Worm (Caenorhabditis elegans) whole organism, late embryonic: ENCODE results near the gene M05D6.9.

ENCODE experiments used
- C38D4.7 ChIP-seq: fragments of 200-800 bp; sonication (Bioruptor generic); optimal IDR thresholded peaks from 2 replicates; lab custom pipeline; 2018; ENCODE audit warnings: mild to moderate bottlenecking, missing genetic modification characterization, moderate library complexity, missing compliant biosample characterization
- K02D7.2 ChIP-seq: sonication (generic microtip); optimal IDR thresholded peaks from 2 replicates; lab custom pipeline; 2017; ENCODE audit warnings: mild to moderate bottlenecking, missing genetic modification characterization, missing compliant biosample characterization
- ahr-1 ChIP-seq: sonication (generic microtip); optimal IDR thresholded peaks from 2 replicates; lab custom pipeline; 2016; ENCODE audit warnings: missing genetic modification characterization, missing compliant biosample characterization
- ceh-18 ChIP-seq: sonication (generic microtip); optimal IDR thresholded peaks from 2 replicates; lab custom pipeline; 2016; ENCODE audit warnings: missing genetic modification characterization, missing compliant biosample characterization
- ceh-30 ChIP-seq: fragments of 150-350 bp; optimal IDR thresholded peaks from 2 replicates; lab custom pipeline; 2014; ENCODE audit warnings: missing biosample characterization, missing genetic modification characterization
- ceh-31 ChIP-seq: sonication (generic microtip); optimal IDR thresholded peaks from 2 replicates; lab custom pipeline; 2016; ENCODE audit warnings: missing genetic modification characterization, missing compliant biosample characterization
- ceh-48 ChIP-seq: sonication (generic microtip); optimal IDR thresholded peaks from 2 replicates; lab custom pipeline; 2016; ENCODE audit warnings: missing genetic modification characterization, inconsistent platforms, missing compliant biosample characterization
- che-1 ChIP-seq: sonication (generic microtip); optimal IDR thresholded peaks from 2 replicates; lab custom pipeline; 2016; ENCODE audit warnings: mild to moderate bottlenecking, missing genetic modification characterization, missing compliant biosample characterization
- dve-1 ChIP-seq: sonication (generic microtip); optimal IDR thresholded peaks from 2 replicates; lab custom pipeline; 2017; ENCODE audit warnings: antibody characterized with exemption, mild to moderate bottlenecking, missing genetic modification characterization, missing compliant biosample characterization
- eyg-1 ChIP-seq: sonication (generic microtip); optimal IDR thresholded peaks from 2 replicates; lab custom pipeline; 2016; ENCODE audit warnings: missing genotype, missing genetic modification characterization, missing compliant biosample characterization
- fkh-6 ChIP-seq: sonication (generic microtip); optimal IDR thresholded peaks from 2 replicates; lab custom pipeline; 2016; ENCODE audit warnings: missing genetic modification characterization, missing compliant biosample characterization
- hlh-15 ChIP-seq: sonication (generic microtip); optimal IDR thresholded peaks from 2 replicates; lab custom pipeline; 2016; ENCODE audit warnings: missing genetic modification characterization, missing compliant biosample characterization
- hlh-30 ChIP-seq: sonication (generic microtip); optimal IDR thresholded peaks from 2 replicates; lab custom pipeline; 2017; ENCODE audit warnings: antibody characterized with exemption, missing genetic modification characterization, missing compliant biosample characterization; ENCODE audit not compliant: insufficient read depth
- hlh-6 ChIP-seq: sonication (generic microtip); optimal IDR thresholded peaks from 2 replicates; lab custom pipeline; 2016; ENCODE audit warnings: missing genotype, missing genetic modification characterization, missing compliant biosample characterization
- lim-6 ChIP-seq: sonication (generic microtip); optimal IDR thresholded peaks from 2 replicates; lab custom pipeline; 2016; ENCODE audit warnings: missing genetic modification characterization, missing compliant biosample characterization
- mec-3 ChIP-seq: sonication (generic microtip); optimal IDR thresholded peaks from 2 replicates; lab custom pipeline; 2016; ENCODE audit warnings: borderline replicate concordance, missing genetic modification characterization, missing compliant biosample characterization
- pag-3 ChIP-seq: sonication (generic microtip); optimal IDR thresholded peaks from 2 replicates; lab custom pipeline; 2016; ENCODE audit warnings: missing compliant biosample characterization, missing genetic modification characterization, borderline replicate concordance
- pha-2 ChIP-seq: sonication (generic microtip); optimal IDR thresholded peaks from 2 replicates; lab custom pipeline; 2017; ENCODE audit warnings: mild to moderate bottlenecking, missing genetic modification characterization, missing compliant biosample characterization
- pqm-1 ChIP-seq: sonication (generic microtip); optimal IDR thresholded peaks from 2 replicates; lab custom pipeline; 2016; ENCODE audit warnings: missing genetic modification characterization, missing compliant biosample characterization
- ref-2 ChIP-seq: sonication (generic microtip); optimal IDR thresholded peaks from 2 replicates; lab custom pipeline; 2016; ENCODE audit warnings: missing genetic modification characterization, missing compliant biosample characterization
- sdc-2 ChIP-seq: sonication (generic microtip); optimal IDR thresholded peaks from 2 replicates; lab custom pipeline; 2016; ENCODE audit warnings: missing genotype, missing genetic modification characterization, missing compliant biosample characterization
- sox-2 ChIP-seq: fragments of 200-800 bp; sonication (Bioruptor generic); IDR thresholded peaks from 2 replicates; pipeline ENCODE4 v1.3.6; 2022; ENCODE audit warnings: missing genetic modification reagents, missing genetic modification characterization, missing compliant biosample characterization
- syd-9 ChIP-seq: sonication (generic microtip); optimal IDR thresholded peaks from 2 replicates; lab custom pipeline; 2016; ENCODE audit warnings: mild to moderate bottlenecking, missing genetic modification characterization, moderate library complexity, missing compliant biosample characterization
- tbx-7 ChIP-seq: sonication (generic microtip); optimal IDR thresholded peaks from 2 replicates; lab custom pipeline; 2016; ENCODE audit warnings: missing genotype, missing genetic modification characterization, missing compliant biosample characterization
- unc-3 ChIP-seq, 2 experiments: fragments of 200-800 bp in 1 of 2; sonication (Bioruptor generic) in 1 of 2; sonication (generic microtip) in 1 of 2; conservative IDR thresholded peaks in 1 of 2; optimal IDR thresholded peaks in 1 of 2; 2 replicates each; pipeline versions ENCODE4 v1.3.6 to Lab custom; 2016 to 2022; ENCODE audit warnings: missing compliant biosample characterization in 2 of 2, missing genetic modification characterization in 2 of 2, missing genetic modification reagents in 1 of 2
- unc-42 ChIP-seq: sonication (generic microtip); optimal IDR thresholded peaks from 2 replicates; lab custom pipeline; 2016; ENCODE audit warnings: missing genotype, missing genetic modification characterization, missing compliant biosample characterization
- ztf-16 ChIP-seq: sonication (generic microtip); optimal IDR thresholded peaks from 2 replicates; lab custom pipeline; 2017; ENCODE audit warnings: missing genetic modification characterization, missing compliant biosample characterization

M05D6.9 gene

ce11 chrII:8456094-8456493 is 38.0 kb upstream of the M05D6.9 start, which contains the start of gene F22B5.6:
TSS of gene F22B5.6 (minus strand) at chrII:8456194.
- no peak for TF ChIP-seq hlh-6
- TF ChIP-seq pag-3 (tag; lab: Kevin White, UChicago) = no peak

ce11 chrII:8456681-8457389 is 37.2 kb upstream of the M05D6.9 start:
- TF ChIP-seq tbx-7 (tag; lab: Kevin White, UChicago) = no peak
- no peak for TF ChIP-seq ztf-16
- no peak for TF ChIP-seq che-1
- no peak for TF ChIP-seq sdc-2 (tag; lab: Kevin White, UChicago)
- TF ChIP-seq syd-9 (tag; lab: Kevin White, UChicago) = no peak
- TF ChIP-seq eyg-1 (tag; lab: Kevin White, UChicago) = no peak
- no peak for TF ChIP-seq unc-3 (GFP tag; conservative IDR thresholded peaks at IDR 0.05; lab: Robert Waterston, UW)
- no peak for TF ChIP-seq unc-3 (tag; optimal IDR thresholded peaks at IDR 0.05; lab: Kevin White, UChicago)

ce11 chrII:8457438-8457837 is 36.6 kb upstream of the M05D6.9 start, which contains the start of gene zyg-9:
TSS of gene zyg-9 (plus strand) at chrII:8457818.
- TF ChIP-seq dve-1 (tag; lab: Kevin White, UChicago) (no peak), pqm-1 (no peak), hlh-30 (tag; lab: Kevin White, UChicago) (peak; percentile 16), K02D7.2 (no peak), unc-42 (tag; lab: Kevin White, UChicago) (no peak), ceh-30 (tag; lab: Kevin White, UChicago) (no peak), ceh-48 (tag; lab: Kevin White, UChicago) (peak; percentile 43), ceh-31 (tag; lab: Kevin White, UChicago) (no peak), ref-2 (tag; lab: Kevin White, UChicago) (no peak), pha-2 (no peak), tbx-7 (tag; lab: Kevin White, UChicago) (no peak)

ce11 chrII:8464448-8464898 is 29.6 kb upstream of the M05D6.9 start, which contains the start of gene fars-3:
TSS of gene fars-3 (plus strand) at chrII:8464848.
- TF ChIP-seq hlh-15 (tag; lab: Kevin White, UChicago) (no peak), unc-42 (tag; lab: Kevin White, UChicago) (peak; percentile 24), hlh-6 (no peak)

- TF ChIP-seq ahr-1 (tag; lab: Kevin White, UChicago) = no peak
- TF ChIP-seq ceh-31 (tag; lab: Kevin White, UChicago) = no peak
- TF ChIP-seq pqm-1 = no peak
Measured at ce11 chrII:8466874-8467273, 27.2 kb upstream of the M05D6.9 start, which contains the start of gene F22B5.10. TSS of gene F22B5.10 (plus strand) at chrII:8467174.

ce11 chrII:8467809-8468208 is 26.3 kb upstream of the M05D6.9 start, which contains the start of gene M05D6.2:
TSS of gene M05D6.2 (plus strand) at chrII:8468109.
- no peak for TF ChIP-seq ceh-18 (tag; lab: Kevin White, UChicago)

ce11 chrII:8471139-8471538 is 22.9 kb upstream of the M05D6.9 start, which contains the start of gene M05D6.8:
TSS of gene M05D6.8 (minus strand) at chrII:8471239.
- TF ChIP-seq sox-2 (no peak), C38D4.7 (GFP tag; lab: Kevin White, UChicago) (no peak), fkh-6 (no peak), dve-1 (tag; lab: Kevin White, UChicago) (no peak), lim-6 (no peak), mec-3 (tag; lab: Kevin White, UChicago) (no peak), pag-3 (tag; lab: Kevin White, UChicago) (no peak)
- TF ChIP-seq, all 69 proteins: peak for 0
